Fruit fly (Drosophila melanogaster): ENCODE results near the gene hmw.

DNA sequence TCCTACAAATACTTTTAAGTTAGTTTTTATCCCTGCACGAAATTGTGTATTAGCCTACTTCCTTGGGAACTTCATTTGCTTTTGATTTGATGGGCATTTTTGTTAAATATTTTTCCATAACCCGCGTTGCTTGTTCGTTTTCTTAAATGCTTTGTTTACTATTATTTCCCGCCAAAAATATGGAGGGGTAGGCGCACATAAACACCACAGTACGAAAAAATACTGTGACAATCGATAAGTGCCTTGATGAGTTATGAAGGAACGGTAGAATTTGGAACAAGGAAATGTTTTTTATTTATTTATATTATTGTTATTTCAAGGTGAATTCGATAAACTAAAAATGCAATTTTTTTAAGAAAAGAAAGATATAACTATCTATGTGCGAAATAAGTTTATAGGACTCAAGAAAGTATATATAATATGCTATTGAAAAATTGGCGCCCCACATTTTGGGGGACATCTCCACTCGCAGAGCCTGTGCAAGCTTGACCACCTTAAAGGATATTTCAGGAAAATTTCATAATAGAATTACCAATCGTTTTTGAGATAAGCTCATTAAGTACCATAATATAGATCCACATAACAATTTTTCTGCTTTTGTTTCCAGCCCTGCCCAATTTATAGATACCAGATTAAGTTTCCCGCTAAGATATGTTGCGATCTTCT, 4.3 kb downstream of the hmw start, which contains the start of the genes WRNexo and Nup43:
- no peak for TF ChIP-seq dac (GFP tag; optimal IDR thresholded peaks at IDR 0.05)
- TF ChIP-seq Lpt (GFP tag; optimal IDR thresholded peaks at IDR 0.05): no peak
- no peak for TF ChIP-seq Sox102F (GFP tag; optimal IDR thresholded peaks at IDR 0.05)
- no peak for TF ChIP-seq CG15336 (GFP tag; IDR thresholded peaks at IDR 0.05)
- peak; percentile 47 for TF ChIP-seq fkh (GFP tag; optimal IDR thresholded peaks at IDR 0.05)

Measured in whole organism, prepupa.